Worm (Caenorhabditis elegans) whole organism, late embryonic: Measurements from ENCODE around the gene F49E8.6.
A peak's percentile ranks its signal among the peaks of the same experiment; 100 is the strongest.

ENCODE experiments used
- K02D7.2 ChIP-seq: sonication (generic microtip); optimal IDR thresholded peaks from 2 replicates; lab custom pipeline; 2017; ENCODE audit warnings: mild to moderate bottlenecking, missing genetic modification characterization, missing compliant biosample characterization
- K09A11.1 ChIP-seq: sonication (generic microtip); optimal IDR thresholded peaks from 2 replicates; lab custom pipeline; 2017; ENCODE audit warnings: antibody characterized with exemption, mild to moderate bottlenecking, missing genetic modification characterization, missing compliant biosample characterization; ENCODE audit not compliant: insufficient read depth
- T23F11.4 ChIP-seq: fragments of 200-800 bp; sonication (Bioruptor generic); optimal IDR thresholded peaks from 2 replicates; lab custom pipeline; 2018; ENCODE audit warnings: mild to moderate bottlenecking, missing genetic modification characterization, missing compliant biosample characterization
- ama-1 ChIP-seq: fragments of 150-350 bp; optimal IDR thresholded peaks from 2 replicates; lab custom pipeline; 2014
- ceh-14 ChIP-seq: sonication (generic microtip); optimal IDR thresholded peaks from 2 replicates; lab custom pipeline; 2016; ENCODE audit warnings: missing genotype, missing genetic modification characterization, missing compliant biosample characterization
- ceh-19 ChIP-seq: fragments of 200-800 bp; sonication (Bioruptor generic); optimal IDR thresholded peaks from 2 replicates; lab custom pipeline; 2018; ENCODE audit warnings: mild to moderate bottlenecking, missing genetic modification characterization, missing compliant biosample characterization
- ceh-22 ChIP-seq: sonication (generic microtip); optimal IDR thresholded peaks from 2 replicates; lab custom pipeline; 2017; ENCODE audit warnings: missing biosample characterization, missing genetic modification characterization
- ceh-31 ChIP-seq: sonication (generic microtip); optimal IDR thresholded peaks from 2 replicates; lab custom pipeline; 2016; ENCODE audit warnings: missing genetic modification characterization, missing compliant biosample characterization
- ceh-6 ChIP-seq: fragments of 200-800 bp; sonication (Bioruptor generic); optimal IDR thresholded peaks from 2 replicates; lab custom pipeline; 2018; ENCODE audit warnings: mild to moderate bottlenecking, missing genetic modification characterization, missing compliant biosample characterization
- fax-1 ChIP-seq: sonication (generic microtip); optimal IDR thresholded peaks from 2 replicates; lab custom pipeline; 2016; ENCODE audit warnings: missing genotype, missing genetic modification characterization, missing compliant biosample characterization
- fkh-6 ChIP-seq: sonication (generic microtip); optimal IDR thresholded peaks from 2 replicates; lab custom pipeline; 2016; ENCODE audit warnings: missing genetic modification characterization, missing compliant biosample characterization
- hlh-13 ChIP-seq: fragments of 200-800 bp; sonication (Bioruptor generic); optimal IDR thresholded peaks from 2 replicates; lab custom pipeline; 2018; ENCODE audit warnings: mild to moderate bottlenecking, missing genetic modification characterization, missing compliant biosample characterization
- hlh-15 ChIP-seq: sonication (generic microtip); optimal IDR thresholded peaks from 2 replicates; lab custom pipeline; 2016; ENCODE audit warnings: missing genetic modification characterization, missing compliant biosample characterization
- hlh-6 ChIP-seq: sonication (generic microtip); optimal IDR thresholded peaks from 2 replicates; lab custom pipeline; 2016; ENCODE audit warnings: missing genotype, missing genetic modification characterization, missing compliant biosample characterization
- lim-6 ChIP-seq: sonication (generic microtip); optimal IDR thresholded peaks from 2 replicates; lab custom pipeline; 2016; ENCODE audit warnings: missing genetic modification characterization, missing compliant biosample characterization
- nfya-1 ChIP-seq: sonication (generic microtip); optimal IDR thresholded peaks from 2 replicates; lab custom pipeline; 2017; ENCODE audit warnings: missing genetic modification characterization, mild to moderate bottlenecking, missing compliant biosample characterization, antibody characterized with exemption, moderate library complexity
- odd-2 ChIP-seq: sonication (generic microtip); optimal IDR thresholded peaks from 2 replicates; lab custom pipeline; 2017; ENCODE audit warnings: antibody characterized with exemption, mild to moderate bottlenecking, missing genetic modification characterization, missing compliant biosample characterization
- syd-9 ChIP-seq: sonication (generic microtip); optimal IDR thresholded peaks from 2 replicates; lab custom pipeline; 2016; ENCODE audit warnings: mild to moderate bottlenecking, missing genetic modification characterization, moderate library complexity, missing compliant biosample characterization
- tbx-7 ChIP-seq: sonication (generic microtip); optimal IDR thresholded peaks from 2 replicates; lab custom pipeline; 2016; ENCODE audit warnings: missing genotype, missing genetic modification characterization, missing compliant biosample characterization

Gene F49E8.6

DNA sequence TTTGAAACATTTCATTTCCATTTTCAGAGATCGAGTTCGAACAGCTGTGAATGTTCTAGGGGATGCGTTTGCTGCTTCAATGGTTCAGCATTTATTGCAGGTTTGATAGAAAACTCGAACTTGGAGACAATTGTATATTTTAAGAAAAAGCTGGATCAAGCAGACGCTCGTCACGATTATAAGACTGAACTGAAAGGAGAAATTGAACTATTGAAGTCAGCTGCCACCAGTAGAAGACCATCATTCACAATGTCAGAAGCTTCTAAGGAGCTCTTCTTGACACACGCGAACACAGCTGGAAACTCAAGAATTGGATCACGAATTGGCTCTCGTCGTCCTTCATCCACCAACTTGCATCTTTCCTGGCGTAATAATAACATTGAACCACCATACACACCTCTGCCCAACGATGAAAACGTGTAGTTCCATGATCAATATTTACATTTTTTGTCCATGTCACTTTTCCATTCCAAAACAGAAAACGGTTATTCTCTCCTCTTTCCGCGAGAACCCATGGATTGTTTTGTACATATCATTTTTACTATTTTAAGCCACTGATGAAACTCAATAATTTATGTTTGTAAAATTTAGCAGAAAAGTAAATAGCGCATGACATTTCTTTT is 48.5 kb downstream of the F49E8.6 start:
- peak; percentile 38 for TF ChIP-seq ama-1
- no peak for TF ChIP-seq lim-6 (tag; lab: Kevin White, UChicago)

DNA sequence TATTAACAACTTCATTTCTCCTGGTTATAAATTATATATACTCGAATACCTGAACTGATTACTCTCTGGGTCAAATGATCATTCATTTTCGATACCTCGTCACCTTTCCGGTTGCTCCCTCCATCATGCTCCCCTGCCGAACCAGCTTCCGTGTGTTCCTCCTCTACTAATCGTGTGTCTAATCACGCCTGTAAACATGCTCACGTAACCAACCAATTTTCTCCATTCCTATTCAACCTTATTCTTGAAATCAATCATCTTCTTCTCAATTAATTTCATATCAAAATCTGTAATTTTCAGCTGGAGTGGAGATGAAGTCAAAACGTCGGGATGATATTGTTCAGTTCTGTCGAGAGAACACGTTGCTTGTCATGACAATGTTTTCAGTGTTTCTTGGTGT is 51.1 kb downstream of the F49E8.6 start, which contains the start of gene glt-6:
Gene glt-6, plus strand, starts transcription at position 301 of the 400 bp plus-strand sequence.
- TF ChIP-seq fax-1 (tag; lab: Kevin White, UChicago): no peak
- TF ChIP-seq ceh-6 (GFP tag; lab: Kevin White, UChicago): no peak
- TF ChIP-seq tbx-7: no peak
- no peak for TF ChIP-seq hlh-13 (GFP tag; lab: Kevin White, UChicago)
- TF ChIP-seq K09A11.1 (tag; lab: Kevin White, UChicago): no peak
- TF ChIP-seq hlh-6 (tag; lab: Kevin White, UChicago): no peak
- no peak for TF ChIP-seq ceh-19 (GFP tag; lab: Kevin White, UChicago)
- TF ChIP-seq hlh-15 (tag; lab: Kevin White, UChicago): no peak
- TF ChIP-seq K02D7.2: no peak
- TF ChIP-seq syd-9 (tag; lab: Kevin White, UChicago): no peak
- no peak for TF ChIP-seq lim-6 (tag; lab: Kevin White, UChicago)
- no peak for TF ChIP-seq ceh-22 (tag; lab: Kevin White, UChicago)
- TF ChIP-seq nfya-1: no peak
- no peak for TF ChIP-seq ceh-14
- TF ChIP-seq ceh-31: no peak
- TF ChIP-seq odd-2 (tag; lab: Kevin White, UChicago): no peak
- TF ChIP-seq fkh-6 (tag; lab: Kevin White, UChicago): no peak
- TF ChIP-seq T23F11.4 (GFP tag; lab: Kevin White, UChicago): no peak
